Worm (Caenorhabditis elegans) whole organism, midembryonic: ENCODE results near the gene H03A11.2.

ENCODE experiments used
- T22C8.4 ChIP-seq: fragments of 200-800 bp; sonication (Bioruptor generic); IDR thresholded peaks from 2 replicates; pipeline ENCODE4 v1.3.6; 2022; ENCODE audit warnings: missing genetic modification characterization, missing compliant biosample characterization
- cog-1 ChIP-seq: sonication (generic microtip); optimal IDR thresholded peaks from 2 replicates; lab custom pipeline; 2016; ENCODE audit warnings: missing genetic modification characterization, missing compliant biosample characterization
- flt-1 ChIP-seq: fragments of 200-800 bp; sonication (Bioruptor generic); IDR thresholded peaks from 2 replicates; pipeline ENCODE4 v1.3.6; 2022; ENCODE audit warnings: missing genetic modification characterization, missing compliant biosample characterization
- klf-2 ChIP-seq: fragments of 200-800 bp; sonication (Bioruptor generic); conservative IDR thresholded peaks from 2 replicates; pipeline ENCODE4 v1.3.6; 2022; ENCODE audit warnings: missing genetic modification reagents, missing genetic modification characterization, missing compliant biosample characterization
- med-1 ChIP-seq: sonication (generic microtip); optimal IDR thresholded peaks from 2 replicates; lab custom pipeline; 2017; ENCODE audit warnings: missing genetic modification characterization, mild to moderate bottlenecking, missing compliant biosample characterization, antibody characterized with exemption, missing genetic modification reagents; ENCODE audit not compliant: insufficient read depth
- ref-1 ChIP-seq: fragments of 200-800 bp; sonication (Bioruptor generic); conservative IDR thresholded peaks from 2 replicates; pipeline ENCODE4 v1.3.6; 2022; ENCODE audit warnings: missing genetic modification reagents, missing genetic modification characterization, missing compliant biosample characterization
- tab-1 ChIP-seq: fragments of 200-800 bp; sonication (Bioruptor generic); IDR thresholded peaks from 2 replicates; pipeline ENCODE4 v1.3.6; 2022; ENCODE audit warnings: missing genetic modification characterization, missing compliant biosample characterization
- ztf-23 ChIP-seq: fragments of 200-800 bp; sonication (Bioruptor generic); IDR thresholded peaks from 2 replicates; pipeline ENCODE4 v1.3.6; 2022; ENCODE audit warnings: missing genetic modification reagents, missing genetic modification characterization, missing compliant biosample characterization
- ztf-29 ChIP-seq: fragments of 200-800 bp; sonication (Bioruptor generic); IDR thresholded peaks from 2 replicates; pipeline ENCODE4 v1.3.6; 2022; ENCODE audit warnings: missing genetic modification reagents, missing genetic modification characterization, missing compliant biosample characterization

Gene H03A11.2

ce11 chrX:15213182-15213829 is 17.1 kb downstream of the H03A11.2 start, which contains the start of the genes H03A11.13 and famk-1:
TSS of gene H03A11.13 (minus strand) at chrX:15213232.
TSS of gene famk-1 (minus strand) at chrX:15213259.
- TF ChIP-seq T22C8.4 (no peak), ztf-29 (no peak), ref-1 (no peak), klf-2 (GFP tag; lab: Robert Waterston, UW) (no peak), tab-1 (GFP tag; lab: Robert Waterston, UW) (no peak), ztf-23 (GFP tag; lab: Robert Waterston, UW) (no peak), med-1 (GFP tag; lab: Kevin White, UChicago) (no peak), flt-1 (GFP tag; lab: Robert Waterston, UW) (no peak), cog-1 (tag; lab: Kevin White, UChicago) (no peak)

ce11 chrX:15200720-15201119 is 29.7 kb downstream of the H03A11.2 start:
- TF ChIP-seq cog-1 (tag; lab: Kevin White, UChicago): no peak
- TF ChIP-seq ztf-29: no peak
- TF ChIP-seq klf-2 (GFP tag; lab: Robert Waterston, UW): no peak
- TF ChIP-seq flt-1 (GFP tag; lab: Robert Waterston, UW): peak; percentile 79
- 0 out of 2 replicates have a peak, but pooled peaks have one; percentile 49 for TF ChIP-seq ztf-23 (GFP tag; lab: Robert Waterston, UW)
- peak; percentile 28; the same call in 1 of the 2 replicates for TF ChIP-seq T22C8.4
- no peak for TF ChIP-seq med-1 (GFP tag; lab: Kevin White, UChicago)
- TF ChIP-seq ref-1: 0 out of 2 replicates have a peak, but pooled peaks have one; percentile 13
- TF ChIP-seq tab-1 (GFP tag; lab: Robert Waterston, UW): no peak; the same call in none of the 2 replicates

DNA sequence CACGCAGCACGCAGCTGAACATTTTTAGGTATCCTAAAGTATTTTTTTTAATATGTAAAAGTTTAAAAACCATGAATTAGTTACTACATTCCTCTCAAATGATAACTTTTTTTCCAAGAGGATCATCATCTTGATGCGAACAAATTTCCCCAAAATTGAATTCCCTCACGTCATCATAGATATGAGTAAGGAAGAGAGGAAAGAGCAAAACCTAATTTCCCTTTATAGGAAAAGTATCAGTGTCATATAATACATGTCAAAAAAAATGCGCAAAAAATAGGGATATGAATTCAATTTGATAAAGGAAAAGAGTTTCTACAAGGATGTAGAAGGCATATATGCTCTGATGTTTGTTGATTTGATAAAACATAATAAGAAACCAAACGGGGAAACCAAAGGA is 30.3 kb downstream of the H03A11.2 start:
- no peak for TF ChIP-seq T22C8.4
- TF ChIP-seq med-1 (GFP tag; lab: Kevin White, UChicago): no peak
- no peak for TF ChIP-seq cog-1 (tag; lab: Kevin White, UChicago)
- no peak for TF ChIP-seq tab-1 (GFP tag; lab: Robert Waterston, UW)
- no peak for TF ChIP-seq flt-1 (GFP tag; lab: Robert Waterston, UW)
- no peak for TF ChIP-seq ref-1

DNA sequence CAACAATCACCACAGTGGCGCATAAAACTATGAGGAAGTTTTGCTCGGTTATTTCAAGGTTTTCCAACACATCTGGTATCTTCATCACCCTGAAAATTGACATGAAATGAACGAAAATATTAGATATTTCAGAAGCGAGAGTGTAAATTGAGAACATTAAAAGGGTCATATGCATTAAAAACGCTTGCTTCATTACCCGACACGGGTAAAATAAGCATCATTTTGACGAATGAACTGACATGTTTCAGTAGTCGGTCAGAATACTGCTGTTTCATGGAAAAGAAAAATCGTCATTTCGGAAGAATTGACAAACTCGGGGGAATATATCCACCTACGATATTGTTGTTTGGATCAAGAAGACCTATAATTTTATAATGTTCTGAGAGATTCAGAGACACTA is 31.4 kb downstream of the H03A11.2 start, which contains the start of gene snt-7:
snt-7 (minus strand) TSS at position 101 of the 400 bp plus-strand sequence.
- TF ChIP-seq ref-1: no peak
- TF ChIP-seq tab-1 (GFP tag; lab: Robert Waterston, UW): no peak
- no peak for TF ChIP-seq flt-1 (GFP tag; lab: Robert Waterston, UW)
- no peak for TF ChIP-seq klf-2 (GFP tag; lab: Robert Waterston, UW)
- TF ChIP-seq med-1 (GFP tag; lab: Kevin White, UChicago): no peak
- no peak for TF ChIP-seq ztf-29

DNA sequence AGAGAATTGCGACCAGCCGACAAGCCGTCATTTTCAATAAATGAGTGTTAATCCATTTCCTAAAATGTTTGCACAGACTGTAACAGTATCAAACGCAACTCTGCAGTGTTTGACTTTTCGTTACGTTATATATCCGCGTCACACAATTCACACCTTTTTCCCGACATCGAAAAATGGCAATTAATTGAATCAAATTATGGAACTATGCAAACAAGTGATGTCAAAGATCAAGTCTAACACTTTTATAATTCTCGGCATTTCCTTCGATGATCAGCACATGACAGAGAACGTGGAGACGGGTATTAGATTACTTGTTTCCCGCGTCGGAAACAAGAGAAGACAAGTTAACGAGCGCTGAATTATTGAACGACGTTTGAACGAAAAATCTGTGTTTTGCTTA is 36.2 kb downstream of the H03A11.2 start, which contains the start of gene phat-6:
phat-6 (minus strand) TSS at position 101 of the 400 bp plus-strand sequence.
- TF ChIP-seq klf-2 (GFP tag; lab: Robert Waterston, UW): no peak
- no peak for TF ChIP-seq ztf-23 (GFP tag; lab: Robert Waterston, UW)
- TF ChIP-seq ztf-29: no peak
- TF ChIP-seq tab-1 (GFP tag; lab: Robert Waterston, UW): no peak
- TF ChIP-seq cog-1 (tag; lab: Kevin White, UChicago): no peak
- TF ChIP-seq med-1 (GFP tag; lab: Kevin White, UChicago): no peak
- no peak for TF ChIP-seq ref-1
- no peak for TF ChIP-seq flt-1 (GFP tag; lab: Robert Waterston, UW)

DNA sequence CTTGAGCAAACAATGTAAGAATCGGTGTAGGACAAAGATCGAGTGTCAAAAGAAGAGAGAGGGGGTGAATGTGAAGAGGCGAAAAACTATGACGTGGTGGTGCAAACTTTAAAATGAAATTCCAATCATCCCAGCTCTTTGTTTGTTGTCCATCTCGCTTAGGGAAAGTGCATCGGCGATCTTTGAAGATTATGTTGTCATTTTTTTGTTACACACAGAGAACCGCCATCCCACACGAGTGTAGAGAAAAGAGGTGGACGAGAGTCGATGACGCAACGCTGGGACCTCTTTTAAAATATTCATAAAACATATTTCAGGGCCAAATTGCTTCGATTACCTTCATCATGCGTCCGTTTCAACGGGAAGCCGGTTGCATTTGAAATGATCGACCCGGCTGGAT is 39.1 kb downstream of the H03A11.2 start:
- TF ChIP-seq flt-1 (GFP tag; lab: Robert Waterston, UW): no peak
- TF ChIP-seq tab-1 (GFP tag; lab: Robert Waterston, UW): no peak
- no peak for TF ChIP-seq ztf-29
- TF ChIP-seq ztf-23 (GFP tag; lab: Robert Waterston, UW): no peak
- TF ChIP-seq ref-1: no peak
- no peak for TF ChIP-seq klf-2 (GFP tag; lab: Robert Waterston, UW)
- TF ChIP-seq cog-1 (tag; lab: Kevin White, UChicago): no peak
- TF ChIP-seq T22C8.4: no peak
- no peak for TF ChIP-seq med-1 (GFP tag; lab: Kevin White, UChicago)

DNA sequence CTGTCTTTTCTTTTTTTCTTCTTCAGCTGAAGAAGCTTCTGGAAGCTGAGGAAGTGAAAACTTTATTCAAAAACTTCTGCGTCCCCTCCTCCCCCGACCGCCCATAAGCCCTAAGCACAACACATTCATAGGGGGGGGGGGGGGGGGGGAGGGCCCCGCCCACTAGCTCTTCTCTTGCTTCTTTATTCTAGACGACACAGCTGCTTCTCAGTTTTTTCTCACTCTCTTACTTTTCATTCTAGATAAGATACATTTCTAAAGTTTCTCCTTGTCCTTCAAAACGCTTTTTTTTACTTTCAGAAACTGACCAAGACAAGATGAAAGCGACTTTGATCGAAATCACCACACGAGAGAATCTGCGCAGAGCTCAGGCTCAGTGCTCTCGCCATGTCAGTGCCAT is 40.6 kb downstream of the H03A11.2 start, which contains the start of gene T10B10.4:
T10B10.4 (plus strand) TSS at position 301 of the 400 bp plus-strand sequence.
- no peak for TF ChIP-seq tab-1 (GFP tag; lab: Robert Waterston, UW)
- no peak for TF ChIP-seq T22C8.4
- TF ChIP-seq flt-1 (GFP tag; lab: Robert Waterston, UW): no peak
- no peak for TF ChIP-seq med-1 (GFP tag; lab: Kevin White, UChicago)
- no peak for TF ChIP-seq ztf-23 (GFP tag; lab: Robert Waterston, UW)
- no peak for TF ChIP-seq cog-1 (tag; lab: Kevin White, UChicago)
- no peak for TF ChIP-seq klf-2 (GFP tag; lab: Robert Waterston, UW)
- TF ChIP-seq ref-1: no peak
- no peak for TF ChIP-seq ztf-29

DNA sequence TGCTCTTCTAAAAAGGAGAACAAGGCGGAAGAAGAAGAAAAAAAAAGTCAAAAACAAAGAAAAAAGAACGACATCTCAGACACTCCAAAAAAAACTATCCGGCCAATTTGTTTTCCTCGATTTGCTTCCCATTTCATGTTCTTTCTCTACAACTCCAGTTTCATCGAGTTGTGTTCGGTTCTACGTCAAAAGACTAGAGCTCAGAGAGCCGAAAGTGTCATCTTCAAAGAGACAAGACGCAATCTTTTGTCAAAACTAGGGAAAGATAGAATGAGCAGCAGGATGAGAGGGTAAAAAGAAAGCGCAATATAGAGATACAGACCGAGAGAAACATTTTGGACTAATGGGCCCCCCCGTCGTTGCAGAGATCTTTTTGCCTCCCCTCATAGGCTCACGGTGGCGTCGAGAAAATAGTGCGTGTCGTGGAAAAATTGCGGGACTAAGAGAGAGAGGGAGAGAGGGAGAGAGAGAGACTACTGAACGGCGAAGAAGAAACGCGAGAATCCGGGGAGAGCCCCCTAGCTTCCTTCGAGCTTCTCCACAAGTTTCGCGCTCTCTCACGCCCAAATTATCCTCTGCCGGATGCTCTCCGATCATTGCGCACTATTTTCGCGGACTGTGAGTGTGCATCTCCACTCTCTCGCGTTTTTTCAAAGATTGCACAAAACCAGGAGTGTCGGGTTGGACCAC is 41.3 kb downstream of the H03A11.2 start:
- TF ChIP-seq tab-1 (GFP tag; lab: Robert Waterston, UW): 0 out of 2 replicates have a peak, but pooled peaks have one; percentile 26
- TF ChIP-seq cog-1 (tag; lab: Kevin White, UChicago): peak; percentile 29
- TF ChIP-seq klf-2 (GFP tag; lab: Robert Waterston, UW): no peak
- no peak for TF ChIP-seq ztf-23 (GFP tag; lab: Robert Waterston, UW)

DNA sequence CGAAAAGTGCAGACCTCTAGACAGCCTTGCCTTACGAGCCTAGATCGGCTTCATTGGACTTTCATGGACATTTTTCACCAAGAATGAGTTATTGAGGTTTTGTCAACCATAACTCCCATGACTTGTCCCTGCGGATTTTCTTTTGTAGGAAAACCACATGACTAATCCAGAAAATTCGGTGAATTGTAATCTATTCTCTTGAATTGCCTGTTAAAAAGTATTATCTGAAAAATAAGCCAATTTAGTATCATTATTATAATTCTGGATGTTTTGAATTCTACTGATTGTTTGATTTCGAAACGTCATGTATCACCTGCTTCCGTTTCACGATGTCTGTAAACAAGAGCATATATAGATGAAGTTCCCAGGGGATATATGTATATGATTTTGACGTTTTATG is 41.9 kb downstream of the H03A11.2 start:
- no peak for TF ChIP-seq flt-1 (GFP tag; lab: Robert Waterston, UW)
- TF ChIP-seq ref-1: no peak
- TF ChIP-seq tab-1 (GFP tag; lab: Robert Waterston, UW): no peak
- TF ChIP-seq cog-1 (tag; lab: Kevin White, UChicago): no peak
- TF ChIP-seq ztf-23 (GFP tag; lab: Robert Waterston, UW): no peak
- TF ChIP-seq ztf-29: no peak
- no peak for TF ChIP-seq klf-2 (GFP tag; lab: Robert Waterston, UW)
- no peak for TF ChIP-seq med-1 (GFP tag; lab: Kevin White, UChicago)
- no peak for TF ChIP-seq T22C8.4
